Worm (Caenorhabditis elegans) whole organism, L4/young adult: ENCODE results near the gene ZK353.4.

Experiments
- W03F9.2 ChIP-seq: fragments of 150-350 bp; optimal IDR thresholded peaks from 2 replicates; lab custom pipeline; 2014; ENCODE audit warnings: missing biosample characterization, missing genetic modification characterization
- dao-5 ChIP-seq: sonication (generic microtip); optimal IDR thresholded peaks from 2 replicates; lab custom pipeline; 2016; ENCODE audit warnings: missing genotype, missing genetic modification characterization, moderate library complexity, missing compliant biosample characterization
- him-1 ChIP-seq: sonication (generic microtip); optimal IDR thresholded peaks from 2 replicates; lab custom pipeline; 2016; ENCODE audit warnings: missing genotype, missing genetic modification reagents, missing genetic modification characterization, missing compliant biosample characterization

DNA sequence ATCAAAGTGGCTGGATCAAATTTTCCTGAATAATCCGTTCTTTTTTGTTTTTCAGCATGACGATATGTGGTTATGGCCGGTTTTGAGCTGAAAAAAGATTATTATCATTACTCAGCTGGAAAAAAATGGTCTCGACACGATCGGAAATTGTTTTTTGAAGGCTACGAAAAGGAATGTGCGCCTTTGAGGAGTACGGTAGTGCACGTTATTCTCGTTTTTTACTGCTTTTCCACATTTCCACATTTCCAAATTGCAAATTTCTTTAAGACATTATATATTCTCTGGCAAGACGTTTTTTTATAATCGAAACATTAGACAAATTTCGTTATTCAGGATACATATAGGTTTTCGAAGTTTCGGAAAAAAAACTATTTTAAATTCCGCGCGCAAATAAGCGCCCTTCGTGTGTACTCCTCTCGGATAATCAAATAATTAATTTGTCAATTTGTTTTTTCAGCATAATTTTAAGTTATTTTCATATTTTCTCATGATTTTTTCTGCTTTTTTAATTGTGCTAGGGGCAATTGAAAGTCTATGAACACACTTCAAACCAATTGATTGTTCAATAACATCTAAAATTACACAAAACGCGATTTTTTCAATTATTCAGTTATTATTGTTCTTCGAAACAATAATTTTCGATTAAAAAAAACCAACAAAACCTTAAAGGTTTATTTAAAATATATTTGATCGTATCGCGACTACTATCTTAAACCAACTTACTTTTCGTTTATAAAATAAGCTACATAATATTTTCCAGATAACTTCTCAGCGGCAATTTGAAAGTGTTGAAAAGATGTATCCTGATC is 26.0 kb downstream of the ZK353.4 start, which contains the start of gene R05D3.3:
- no peak for TF ChIP-seq him-1
- no peak for TF ChIP-seq W03F9.2 (tag; lab: Kevin White, UChicago)
- TF ChIP-seq dao-5 = no peak
